Fruit fly (Drosophila melanogaster): ENCODE data around the gene PpD6.

dm6 chr2L:3143908-3144307 is 34.4 kb downstream of the PpD6 start:
- TF ChIP-seq Blimp-1 (GFP tag; optimal IDR thresholded peaks at IDR 0.05): no peak
- no peak for TF ChIP-seq CG8319 (GFP tag; optimal IDR thresholded peaks at IDR 0.05)
- no peak for TF ChIP-seq Sox14 (GFP tag; optimal IDR thresholded peaks at IDR 0.05)
- TF ChIP-seq salr (GFP tag; optimal IDR thresholded peaks at IDR 0.05): no peak

All from whole organism, prepupa.